Worm (Caenorhabditis elegans) whole organism, mixed stage, embryonic: Measurements from ENCODE around the gene srh-82.
A peak's percentile ranks its signal among the peaks of the same experiment; 100 is the strongest.

Source experiments
- M03D4.4 ChIP-seq: sonication (generic microtip); optimal IDR thresholded peaks from 2 replicates; lab custom pipeline; 2017; ENCODE audit warnings: mild to moderate bottlenecking, missing genetic modification characterization, missing compliant biosample characterization
- bed-3 ChIP-seq: fragments of 200-800 bp; sonication (Bioruptor generic); optimal IDR thresholded peaks from 3 replicates; lab custom pipeline; 2018; ENCODE audit warnings: mild to moderate bottlenecking, missing genetic modification characterization, moderate library complexity, missing compliant biosample characterization
- blmp-1 ChIP-seq: fragments of 150-350 bp; optimal IDR thresholded peaks from 2 replicates; lab custom pipeline; 2014; ENCODE audit warnings: missing biosample characterization, missing genetic modification characterization
- ceh-39 ChIP-seq: fragments of 150-350 bp; optimal IDR thresholded peaks from 2 replicates; lab custom pipeline; 2014; ENCODE audit warnings: missing biosample characterization, missing genetic modification characterization
- ceh-43 ChIP-seq: fragments of 200-800 bp; sonication (Bioruptor generic); optimal IDR thresholded peaks from 2 replicates; lab custom pipeline; 2018; ENCODE audit warnings: mild to moderate bottlenecking, missing genetic modification characterization, moderate library complexity, missing compliant biosample characterization
- ceh-83 ChIP-seq: fragments of 200-800 bp; sonication (Bioruptor generic); optimal IDR thresholded peaks from 2 replicates; lab custom pipeline; 2018; ENCODE audit warnings: mild to moderate bottlenecking, missing genetic modification characterization, missing compliant biosample characterization
- ces-1 ChIP-seq: fragments of 150-350 bp; optimal IDR thresholded peaks from 2 replicates; lab custom pipeline; 2014; ENCODE audit warnings: missing biosample characterization, missing genetic modification reagents, missing genetic modification characterization
- cnd-1 ChIP-seq: fragments of 200-800 bp; sonication (Bioruptor generic); optimal IDR thresholded peaks from 2 replicates; lab custom pipeline; 2018; ENCODE audit warnings: mild to moderate bottlenecking, missing genetic modification characterization, missing compliant biosample characterization
- drap-1 ChIP-seq: fragments of 200-800 bp; sonication (Bioruptor generic); optimal IDR thresholded peaks from 3 replicates; lab custom pipeline; 2018; ENCODE audit warnings: mild to moderate bottlenecking, missing genetic modification characterization, missing compliant biosample characterization
- elt-3 ChIP-seq: fragments of 150-350 bp; optimal IDR thresholded peaks from 2 replicates; lab custom pipeline; 2014; ENCODE audit warnings: missing biosample characterization, missing genetic modification characterization
- flh-1 ChIP-seq: fragments of 200-800 bp; sonication (Bioruptor generic); optimal IDR thresholded peaks from 2 replicates; lab custom pipeline; 2018; ENCODE audit warnings: mild to moderate bottlenecking, missing genetic modification characterization, moderate library complexity, missing compliant biosample characterization
- ham-2 ChIP-seq: fragments of 200-800 bp; sonication (Bioruptor generic); optimal IDR thresholded peaks from 2 replicates; lab custom pipeline; 2018; ENCODE audit warnings: mild to moderate bottlenecking, missing genetic modification characterization, missing compliant biosample characterization
- hlh-1 ChIP-seq: fragments of 150-350 bp; optimal IDR thresholded peaks from 2 replicates; lab custom pipeline; 2014; ENCODE audit warnings: missing biosample characterization, missing genetic modification reagents, missing genetic modification characterization
- lin-13 ChIP-seq: fragments of 150-350 bp; optimal IDR thresholded peaks from 2 replicates; lab custom pipeline; 2014; ENCODE audit warnings: missing biosample characterization, missing genetic modification characterization
- lin-32 ChIP-seq: fragments of 200-800 bp; sonication (Bioruptor generic); optimal IDR thresholded peaks from 2 replicates; lab custom pipeline; 2018; ENCODE audit warnings: mild to moderate bottlenecking, missing genetic modification characterization, missing compliant biosample characterization
- lsy-2 ChIP-seq: fragments of 150-350 bp; optimal IDR thresholded peaks from 2 replicates; lab custom pipeline; 2014; ENCODE audit warnings: missing biosample characterization, missing genetic modification characterization
- mab-5 ChIP-seq: fragments of 150-350 bp; optimal IDR thresholded peaks from 2 replicates; lab custom pipeline; 2014; ENCODE audit warnings: missing biosample characterization, missing genetic modification characterization
- mep-1 ChIP-seq: fragments of 150-350 bp; optimal IDR thresholded peaks from 2 replicates; lab custom pipeline; 2017; ENCODE audit warnings: missing biosample characterization, missing genetic modification reagents, missing genetic modification characterization, inconsistent platforms
- mls-2 ChIP-seq: sonication (generic microtip); optimal IDR thresholded peaks from 2 replicates; lab custom pipeline; 2016; ENCODE audit warnings: mild to moderate bottlenecking, missing genetic modification characterization, moderate library complexity, missing compliant biosample characterization
- nhr-12 ChIP-seq: fragments of 150-350 bp; optimal IDR thresholded peaks from 2 replicates; lab custom pipeline; 2014; ENCODE audit warnings: missing biosample characterization, missing genetic modification characterization
- nhr-2 ChIP-seq: fragments of 150-350 bp; optimal IDR thresholded peaks from 2 replicates; lab custom pipeline; 2014; ENCODE audit warnings: missing biosample characterization, missing genetic modification characterization
- nhr-237 ChIP-seq: fragments of 150-350 bp; optimal IDR thresholded peaks from 2 replicates; lab custom pipeline; 2014; ENCODE audit warnings: missing biosample characterization, missing genetic modification characterization
- nhr-28 ChIP-seq: fragments of 150-350 bp; optimal IDR thresholded peaks from 2 replicates; lab custom pipeline; 2014; ENCODE audit warnings: missing biosample characterization, missing genetic modification characterization
- nhr-76 ChIP-seq: sonication (generic microtip); optimal IDR thresholded peaks from 2 replicates; lab custom pipeline; 2017; ENCODE audit warnings: missing biosample characterization, missing genetic modification characterization
- pha-4 ChIP-seq: fragments of 150-350 bp; optimal IDR thresholded peaks from 2 replicates; lab custom pipeline; 2018; ENCODE audit warnings: missing biosample characterization, missing genetic modification reagents, missing genetic modification characterization
- sptf-1 ChIP-seq: sonication (generic microtip); optimal IDR thresholded peaks from 2 replicates; lab custom pipeline; 2017; ENCODE audit warnings: mild to moderate bottlenecking, missing genetic modification characterization, moderate library complexity, missing compliant biosample characterization
- tbx-8 ChIP-seq: fragments of 200-800 bp; sonication (Bioruptor generic); optimal IDR thresholded peaks from 2 replicates; lab custom pipeline; 2018; ENCODE audit warnings: mild to moderate bottlenecking, missing genetic modification characterization, moderate library complexity, missing compliant biosample characterization
- unc-120 ChIP-seq: sonication (generic microtip); optimal IDR thresholded peaks from 2 replicates; lab custom pipeline; 2017; ENCODE audit warnings: missing genetic modification characterization, missing compliant biosample characterization; ENCODE audit not compliant: poor library complexity, severe bottlenecking
- unc-39 ChIP-seq: fragments of 150-350 bp; optimal IDR thresholded peaks from 2 replicates; lab custom pipeline; 2014; ENCODE audit warnings: missing biosample characterization, missing genetic modification characterization
- unc-62 ChIP-seq: fragments of 150-350 bp; optimal IDR thresholded peaks from 2 replicates; lab custom pipeline; 2014; ENCODE audit warnings: missing biosample characterization, missing genetic modification reagents, missing genetic modification characterization
- zip-8 ChIP-seq: fragments of 150-350 bp; optimal IDR thresholded peaks from 2 replicates; lab custom pipeline; 2014; ENCODE audit warnings: missing biosample characterization, missing genetic modification characterization
- ztf-11 ChIP-seq: fragments of 150-350 bp; optimal IDR thresholded peaks from 2 replicates; lab custom pipeline; 2014; ENCODE audit warnings: missing biosample characterization, missing genetic modification characterization

srh-82 gene

ce11 chrV:155215-155614 lies 10.3 kb downstream of the srh-82 start:
- TF ChIP-seq lin-13 (tag; lab: Kevin White, UChicago) (no peak), mep-1 (tag; lab: Kevin White, UChicago) (peak; percentile 55), unc-120 (tag; lab: Kevin White, UChicago) (peak; percentile 89), cnd-1 (tag; lab: Kevin White, UChicago) (peak; percentile 19), nhr-237 (tag; lab: Kevin White, UChicago) (no peak), hlh-1 (tag; lab: Kevin White, UChicago) (peak; percentile 61), unc-62 (GFP tag; lab: Kevin White, UChicago) (peak; percentile 43), ceh-83 (GFP tag; lab: Kevin White, UChicago) (no peak), elt-3 (tag; lab: Kevin White, UChicago) (no peak), nhr-76 (no peak), sptf-1 (tag; lab: Kevin White, UChicago) (peak; percentile 53), mls-2 (tag; lab: Kevin White, UChicago) (peak; percentile 28), M03D4.4 (tag; lab: Kevin White, UChicago) (peak; percentile 50), tbx-8 (no peak), drap-1 (GFP tag; lab: Kevin White, UChicago) (peak; percentile 26), nhr-28 (tag; lab: Kevin White, UChicago) (no peak), nhr-2 (tag; lab: Kevin White, UChicago) (peak; percentile 72)
- TF ChIP-seq, all 35 proteins: peak for 10

- no peak for TF ChIP-seq nhr-76
- TF ChIP-seq flh-1 (GFP tag; lab: Kevin White, UChicago), result no peak
- TF ChIP-seq nhr-2 (tag; lab: Kevin White, UChicago), result no peak
- TF ChIP-seq nhr-12 (tag; lab: Kevin White, UChicago), result no peak
- peak; percentile 12 for TF ChIP-seq ham-2
- no peak for TF ChIP-seq unc-120 (tag; lab: Kevin White, UChicago)
- peak; percentile 11 for TF ChIP-seq lsy-2 (tag; lab: Kevin White, UChicago)
- no peak for TF ChIP-seq ceh-43 (GFP tag; lab: Kevin White, UChicago)
- no peak for TF ChIP-seq drap-1 (GFP tag; lab: Kevin White, UChicago)
- TF ChIP-seq ces-1 (GFP tag; lab: Kevin White, UChicago), result peak; percentile 20
- no peak for TF ChIP-seq ztf-11
- no peak for TF ChIP-seq tbx-8
- no peak for TF ChIP-seq nhr-237 (tag; lab: Kevin White, UChicago)
- TF ChIP-seq lin-32 (GFP tag; lab: Kevin White, UChicago), result no peak
- TF ChIP-seq bed-3, result no peak
Measured at ce11 chrV:156044-156869, 11.4 kb downstream of the srh-82 start, which contains the start of gene ttb-1. TSS of gene ttb-1 (plus strand) at chrV:156819.

ce11 chrV:166687-167086 lies 21.8 kb downstream of the srh-82 start, which contains the start of gene Y108G3AL.2:
TSS of gene Y108G3AL.2 (plus strand) at chrV:166987.
- TF ChIP-seq ces-1 (GFP tag; lab: Kevin White, UChicago) (no peak), sptf-1 (tag; lab: Kevin White, UChicago) (no peak), zip-8 (tag; lab: Kevin White, UChicago) (no peak), unc-120 (tag; lab: Kevin White, UChicago) (no peak), nhr-28 (tag; lab: Kevin White, UChicago) (no peak), flh-1 (GFP tag; lab: Kevin White, UChicago) (no peak), pha-4 (tag; lab: Kevin White, UChicago) (no peak), nhr-237 (tag; lab: Kevin White, UChicago) (no peak), nhr-2 (tag; lab: Kevin White, UChicago) (no peak), mls-2 (tag; lab: Kevin White, UChicago) (no peak)

ce11 chrV:172110-172509 lies 27.2 kb downstream of the srh-82 start, which contains the start of gene cfap-36:
TSS of gene cfap-36 (minus strand) at chrV:172210.
- TF ChIP-seq ceh-83 (GFP tag; lab: Kevin White, UChicago) (no peak), unc-39 (no peak), ham-2 (no peak), blmp-1 (tag; lab: Kevin White, UChicago) (no peak), mab-5 (no peak), M03D4.4 (tag; lab: Kevin White, UChicago) (no peak), ztf-11 (no peak), ceh-39 (tag; lab: Kevin White, UChicago) (no peak), unc-62 (GFP tag; lab: Kevin White, UChicago) (no peak), hlh-1 (tag; lab: Kevin White, UChicago) (no peak), lin-13 (tag; lab: Kevin White, UChicago) (no peak), nhr-237 (tag; lab: Kevin White, UChicago) (no peak), nhr-2 (tag; lab: Kevin White, UChicago) (no peak)
- TF ChIP-seq, all 35 proteins: peak for 0
